Worm (Caenorhabditis elegans) whole organism, dauer: ENCODE data around the gene sec-24.2.

Source experiments
- unc-62 ChIP-seq: sonication (generic microtip); optimal IDR thresholded peaks from 2 replicates; lab custom pipeline; 2017; ENCODE audit warnings: missing biosample characterization, missing genetic modification reagents, missing genetic modification characterization

The sec-24.2 gene

DNA sequence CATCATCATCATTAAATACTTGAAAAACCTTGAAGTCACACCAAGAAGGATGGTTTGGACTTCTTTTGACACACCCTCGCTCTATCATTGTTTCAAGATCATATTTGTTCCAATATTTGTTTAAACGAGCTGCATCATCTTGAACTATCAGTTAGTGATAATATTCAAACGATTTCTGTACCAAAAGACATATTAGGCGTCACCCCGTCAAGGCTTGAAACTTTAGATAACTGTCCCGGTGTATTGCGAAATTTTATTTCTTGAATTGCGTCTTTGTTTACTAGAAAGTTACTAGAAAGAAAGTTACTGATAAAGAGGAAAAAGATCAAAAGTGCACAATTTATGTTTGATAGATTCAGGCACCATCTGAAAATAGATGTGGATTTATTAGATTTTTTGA lies 54.6 kb downstream of the sec-24.2 start:
- TF ChIP-seq unc-62, result no peak
